Worm (Caenorhabditis elegans): Measurements from ENCODE around the gene ZK637.12.

The ZK637.12 gene

DNA sequence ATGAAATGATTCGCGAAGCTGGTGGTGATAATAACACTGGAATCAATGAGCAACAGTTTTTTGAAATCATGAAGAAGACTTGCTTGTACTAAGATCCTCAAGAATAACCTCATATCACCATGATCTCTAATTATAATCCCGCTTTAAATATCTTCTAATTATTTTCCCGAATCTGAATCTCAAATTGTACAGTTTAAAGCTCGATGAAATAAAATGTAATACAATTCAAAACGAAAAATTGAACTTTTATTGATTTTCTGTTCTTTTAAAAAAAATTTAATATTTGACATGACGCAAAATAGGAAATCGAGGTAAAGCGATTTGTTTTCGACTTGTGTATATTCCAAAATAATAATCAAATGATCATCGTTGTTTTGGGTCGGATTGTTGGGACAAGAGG is 50.8 kb downstream of the ZK637.12 start (continued):
- peak; percentile 17 for TF ChIP-seq ztf-18 (tag; optimal IDR thresholded peaks at IDR 0.05)
- TF ChIP-seq Y79H2A.3 (GFP tag; conservative IDR thresholded peaks at IDR 0.05), result 0 out of 2 replicates have a peak, but pooled peaks have one; percentile 7
- TF ChIP-seq somi-1 (GFP tag; optimal IDR thresholded peaks at IDR 0.05), result peak; percentile 38
- peak; percentile 50; the same call in 1 of the 2 replicates for TF ChIP-seq nfyb-1 (GFP tag; IDR thresholded peaks at IDR 0.05)
- peak; percentile 4 for TF ChIP-seq mel-28 (tag; optimal IDR thresholded peaks at IDR 0.05; ENCODE audit: borderline replicate concordance)
- TF ChIP-seq B0336.3 (GFP tag; IDR thresholded peaks at IDR 0.05), result peak; percentile 73
